Worm (Caenorhabditis elegans) whole organism, L4 larva: ENCODE results near the gene lgc-33.

ENCODE experiments used
- F37D6.2 ChIP-seq: sonication (generic microtip); optimal IDR thresholded peaks from 2 replicates; lab custom pipeline; 2016; ENCODE audit warnings: mild to moderate bottlenecking, missing genetic modification characterization, missing compliant biosample characterization
- fkh-10 ChIP-seq: fragments of 150-350 bp; optimal IDR thresholded peaks from 2 replicates; lab custom pipeline; 2014; ENCODE audit warnings: missing biosample characterization, missing genetic modification reagents, missing genetic modification characterization
- hlh-30 ChIP-seq: sonication (generic microtip); optimal IDR thresholded peaks from 2 replicates; lab custom pipeline; 2017; ENCODE audit warnings: antibody characterized with exemption, mild to moderate bottlenecking, missing genetic modification characterization, missing compliant biosample characterization; ENCODE audit not compliant: insufficient read depth
- unc-62 ChIP-seq, 3 experiments: fragments of 150-350 bp in 1 of 3; sonication (generic microtip); optimal IDR thresholded peaks in 2 of 3; peaks in 1 of 3; 1 replicate in 1 of 3; 2 replicates in 2 of 3; lab custom pipeline; 2014 to 2017; ENCODE audit warnings: missing biosample characterization in 3 of 3, missing genetic modification characterization in 3 of 3, missing genetic modification reagents in 3 of 3, missing genotype in 1 of 3

ce11 chrIV:878634-879033 is 33.3 kb downstream of the lgc-33 start:
- peak in 1 of 2 experiments; percentile 22 for TF ChIP-seq unc-62 (GFP tag; optimal IDR thresholded peaks at IDR 0.05 in 1 of 2; lab: Kevin White, UChicago)
- TF ChIP-seq unc-62 (tag; optimal IDR thresholded peaks at IDR 0.05; lab: Kevin White, UChicago): no peak
- TF ChIP-seq fkh-10 (GFP tag; lab: Kevin White, UChicago): no peak
- no peak for TF ChIP-seq F37D6.2 (tag; lab: Kevin White, UChicago)
- TF ChIP-seq hlh-30: no peak
